Fruit fly (Drosophila melanogaster) whole organism, wandering third instar larva: Measurements from ENCODE around the gene CG9628.

ENCODE experiments used
- Dif ChIP-seq: fragments of 200-275, 200-300 bp; sonication (Bioruptor generic); optimal IDR thresholded peaks from 2 replicates; lab custom pipeline; 2018; ENCODE audit warnings: missing biosample characterization, missing genetic modification characterization; ENCODE audit not compliant: partially characterized antibody
- Hr78 ChIP-seq: fragments of >200 bp; optimal IDR thresholded peaks from 2 replicates; lab custom pipeline; 2017; ENCODE audit warnings: missing biosample characterization, missing genetic modification characterization
- Jra ChIP-seq: sonication (Bioruptor generic); optimal IDR thresholded peaks from 2 replicates; lab custom pipeline; 2016; ENCODE audit warnings: missing biosample characterization, missing genetic modification characterization
- Myc ChIP-seq: fragments of >200 bp; optimal IDR thresholded peaks from 2 replicates; lab custom pipeline; 2017
- N ChIP-seq: fragments of >200 bp; optimal IDR thresholded peaks from 2 replicates; lab custom pipeline; 2018; ENCODE audit warnings: missing biosample characterization, missing external identifiers, missing genetic modification characterization
- OdsH ChIP-seq: fragments of 200-800 bp; sonication (Bioruptor generic); optimal IDR thresholded peaks from 2 replicates; lab custom pipeline; 2016; ENCODE audit warnings: missing biosample characterization, mild to moderate bottlenecking, missing genetic modification characterization
- Rel ChIP-seq, 2 experiments: fragments of 200-800 bp; sonication (Bioruptor generic) in 1 of 2; optimal IDR thresholded peaks; 2 replicates in 1 of 2; 3 replicates in 1 of 2; lab custom pipeline; 2016 to 2019; ENCODE audit warnings: mild to moderate bottlenecking in 2 of 2, missing biosample characterization in 2 of 2, missing genetic modification characterization in 2 of 2, moderate library complexity in 1 of 2
- Sp1 ChIP-seq: fragments of 200-800 bp; sonication (Bioruptor generic); optimal IDR thresholded peaks from 3 replicates; lab custom pipeline; 2019; ENCODE audit warnings: missing biosample characterization, mild to moderate bottlenecking, missing genetic modification characterization, moderate library complexity
- Vsx2 ChIP-seq: fragments of 200-300, 225-300 bp; sonication (Bioruptor generic); optimal IDR thresholded peaks from 2 replicates; lab custom pipeline; 2018; ENCODE audit warnings: missing biosample characterization, missing genetic modification characterization; ENCODE audit not compliant: partially characterized antibody
- dsf ChIP-seq: sonication (Bioruptor generic); optimal IDR thresholded peaks from 2 replicates; lab custom pipeline; 2016; ENCODE audit warnings: missing biosample characterization, missing genetic modification characterization, borderline replicate concordance
- fru ChIP-seq: fragments of 200-800 bp; sonication (Bioruptor generic); optimal IDR thresholded peaks from 3 replicates; lab custom pipeline; 2016; ENCODE audit warnings: missing biosample characterization, mild to moderate bottlenecking, missing genetic modification characterization
- sv ChIP-seq: fragments of 200-800 bp; sonication (Bioruptor generic); optimal IDR thresholded peaks from 3 replicates; lab custom pipeline; 2016; ENCODE audit warnings: missing biosample characterization, missing genetic modification characterization

CG9628 gene

DNA sequence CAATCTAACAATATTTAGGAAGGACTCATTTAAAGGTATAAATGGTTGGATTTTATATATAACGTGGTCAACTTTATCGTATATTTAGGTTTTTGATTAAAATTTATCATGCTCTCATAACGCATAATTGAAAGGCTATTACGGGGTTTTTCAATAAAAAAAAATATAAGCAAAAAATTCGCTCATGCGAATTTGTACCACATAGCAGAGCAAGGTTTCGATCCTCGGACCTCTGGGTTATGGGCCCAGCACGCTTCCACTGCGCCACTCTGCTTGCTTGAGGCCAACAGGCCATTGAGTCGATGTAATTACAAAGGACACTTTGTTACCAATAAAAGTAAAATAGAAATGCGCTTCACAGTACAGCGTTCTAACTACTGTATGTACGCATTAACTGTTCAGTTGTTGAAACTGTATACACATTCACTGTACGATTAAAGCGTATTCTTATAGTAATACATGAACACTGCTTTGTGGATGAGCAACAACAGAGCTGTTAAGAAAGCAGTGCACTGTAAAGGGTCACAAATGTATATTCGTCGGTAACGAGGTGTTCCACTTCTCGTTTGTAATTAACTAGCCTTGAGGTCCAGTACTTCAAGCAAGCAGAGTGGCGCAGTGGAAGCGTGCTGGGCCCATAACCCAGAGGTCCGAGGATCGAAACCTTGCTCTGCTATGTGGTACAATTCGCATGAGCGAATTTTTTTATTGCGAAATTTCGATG lies 51.3 kb downstream of the CG9628 start:
- no peak for TF ChIP-seq sv (GFP tag; lab: Kevin White, UChicago)
- peak; percentile 90 for TF ChIP-seq N
- TF ChIP-seq Jra (GFP tag; lab: Kevin White, UChicago), result peak; percentile 13
- TF ChIP-seq Hr78 (GFP tag; lab: Kevin White, UChicago), result peak; percentile 28
- TF ChIP-seq OdsH, result no peak
- TF ChIP-seq Sp1 (GFP tag; lab: Kevin White, UChicago), result no peak
- TF ChIP-seq dsf (GFP tag; lab: Kevin White, UChicago), result no peak
- TF ChIP-seq fru, result peak; percentile 0
- no peak for TF ChIP-seq Rel (GFP tag; optimal IDR thresholded peaks at IDR 0.05; lab: Kevin White, UChicago)
- peak; percentile 5 for TF ChIP-seq Rel (tag; optimal IDR thresholded peaks at IDR 0.05; lab: Kevin White, UChicago)
- TF ChIP-seq Vsx2 (GFP tag; lab: Kevin White, UChicago), result no peak
- peak; percentile 61 for TF ChIP-seq Myc (lab: Kevin White, UChicago)
- no peak for TF ChIP-seq Dif (GFP tag; lab: Kevin White, UChicago)
